Worm (Caenorhabditis elegans) whole organism, midembryonic: ENCODE measurements around the gene F54B11.9.

ENCODE experiments used
- flt-1 ChIP-seq: fragments of 200-800 bp; sonication (Bioruptor generic); IDR thresholded peaks from 2 replicates; pipeline ENCODE4 v1.3.6; 2022; ENCODE audit warnings: missing genetic modification characterization, missing compliant biosample characterization
- med-1 ChIP-seq: sonication (generic microtip); optimal IDR thresholded peaks from 2 replicates; lab custom pipeline; 2017; ENCODE audit warnings: missing genetic modification characterization, mild to moderate bottlenecking, missing compliant biosample characterization, antibody characterized with exemption, missing genetic modification reagents; ENCODE audit not compliant: insufficient read depth
- ref-1 ChIP-seq: fragments of 200-800 bp; sonication (Bioruptor generic); conservative IDR thresholded peaks from 2 replicates; pipeline ENCODE4 v1.3.6; 2022; ENCODE audit warnings: missing genetic modification reagents, missing genetic modification characterization, missing compliant biosample characterization
- tab-1 ChIP-seq: fragments of 200-800 bp; sonication (Bioruptor generic); IDR thresholded peaks from 2 replicates; pipeline ENCODE4 v1.3.6; 2022; ENCODE audit warnings: missing genetic modification characterization, missing compliant biosample characterization

DNA sequence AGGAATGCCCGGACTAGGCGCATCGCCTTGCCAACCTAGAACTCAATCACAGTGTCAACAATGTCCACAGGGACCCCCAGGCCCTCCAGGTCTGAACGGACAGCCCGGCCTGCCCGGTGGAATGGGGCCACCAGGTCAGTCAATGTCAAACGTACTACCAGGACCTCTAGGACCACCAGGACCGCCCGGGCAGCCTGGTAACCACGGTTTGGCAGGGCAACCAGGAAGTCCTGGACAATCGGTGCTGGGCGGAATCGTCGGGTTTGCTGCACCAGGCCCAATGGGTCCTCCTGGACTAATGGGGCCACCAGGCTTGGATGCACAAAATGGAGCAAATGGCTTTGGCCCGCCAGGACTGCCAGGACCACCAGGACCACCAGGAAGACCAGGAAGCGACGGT is 14.7 kb upstream of the F54B11.9 start:
- TF ChIP-seq tab-1 (GFP tag; lab: Robert Waterston, UW) (no peak), flt-1 (GFP tag; lab: Robert Waterston, UW) (no peak), ref-1 (no peak), med-1 (no peak)
